Worm (Caenorhabditis elegans) whole organism, young adult: ENCODE data around the gene feh-1.
A peak's percentile ranks its signal among the peaks of the same experiment; 100 is the strongest.

Experiments used
- B0261.1 ChIP-seq: sonication (generic microtip); optimal IDR thresholded peaks from 2 replicates; lab custom pipeline; 2016; ENCODE audit warnings: mild to moderate bottlenecking, missing genetic modification characterization, moderate library complexity, missing compliant biosample characterization
- Y53F4B.3 ChIP-seq: fragments of 200-800 bp; sonication (Bioruptor generic); IDR thresholded peaks from 2 replicates; pipeline ENCODE4 v1.3.6; 2022; ENCODE audit warnings: missing genetic modification reagents, missing genetic modification characterization, missing compliant biosample characterization
- athp-1 ChIP-seq: sonication (generic microtip); optimal IDR thresholded peaks from 2 replicates; lab custom pipeline; 2017; ENCODE audit warnings: mild to moderate bottlenecking, missing genetic modification characterization, missing compliant biosample characterization
- attf-6 ChIP-seq: fragments of 200-800 bp; sonication (Bioruptor generic); IDR thresholded peaks from 2 replicates; pipeline ENCODE4 v1.3.6; 2022; ENCODE audit warnings: missing genetic modification reagents, missing genetic modification characterization, missing compliant biosample characterization
- efl-1 ChIP-seq: fragments of 150-350 bp; optimal IDR thresholded peaks from 2 replicates; lab custom pipeline; 2014; ENCODE audit warnings: missing biosample characterization, missing genetic modification reagents, missing genetic modification characterization
- pha-4 ChIP-seq: fragments of 150-350 bp; sonication (generic microtip); optimal IDR thresholded peaks from 2 replicates; lab custom pipeline; 2014; ENCODE audit warnings: missing biosample characterization, missing genetic modification reagents, missing genetic modification characterization
- snpc-4 ChIP-seq, 5 experiments: fragments of 150-350 bp in 1 of 5; sonication (generic microtip) in 4 of 5; optimal IDR thresholded peaks; 2 replicates each; lab custom pipeline; 2014 to 2018; ENCODE audit warnings: missing genetic modification characterization in 5 of 5, missing biosample characterization in 3 of 5, antibody characterized with exemption in 2 of 5, mild to moderate bottlenecking in 2 of 5, missing compliant biosample characterization in 2 of 5, missing genotype in 2 of 5, moderate library complexity in 2 of 5, missing genetic modification reagents in 1 of 5
- unc-130 ChIP-seq: sonication (generic microtip); optimal IDR thresholded peaks from 2 replicates; lab custom pipeline; 2016; ENCODE audit warnings: missing genetic modification reagents, missing genetic modification characterization, missing compliant biosample characterization
- xnd-1 ChIP-seq: sonication (generic microtip); optimal IDR thresholded peaks from 2 replicates; lab custom pipeline; 2016; ENCODE audit warnings: missing genotype, missing genetic modification reagents, missing genetic modification characterization, missing compliant biosample characterization
- zim-3 ChIP-seq: sonication (generic microtip); optimal IDR thresholded peaks from 2 replicates; lab custom pipeline; 2017; ENCODE audit warnings: mild to moderate bottlenecking, missing genetic modification characterization, moderate library complexity, missing compliant biosample characterization
- ztf-25 ChIP-seq: fragments of 200-800 bp; sonication (Bioruptor generic); IDR thresholded peaks from 2 replicates; pipeline ENCODE4 v1.3.6; 2022; ENCODE audit warnings: missing genetic modification reagents, missing genetic modification characterization, missing compliant biosample characterization

ce11 chrIII:2507938-2508337, 41.8 kb upstream of the feh-1 start, which contains the start of gene Y54F10AM.8:
- TF ChIP-seq efl-1 (GFP tag; lab: Kevin White, UChicago) (no peak), xnd-1 (no peak), ztf-25 (GFP tag; lab: Robert Waterston, UW) (no peak), pha-4 (tag; lab: Kevin White, UChicago) (no peak), zim-3 (tag; lab: Kevin White, UChicago) (no peak), unc-130 (GFP tag; lab: Kevin White, UChicago) (no peak), attf-6 (GFP tag; lab: Robert Waterston, UW) (no peak), athp-1 (tag; lab: Kevin White, UChicago) (no peak), snpc-4 (GFP tag; optimal IDR thresholded peaks at IDR 0.05; lab: Kevin White, UChicago) (no peak), snpc-4 (tag; optimal IDR thresholded peaks at IDR 0.05; lab: Kevin White, UChicago) (peak in 1 of 4 experiments; percentile 45), Y53F4B.3 (GFP tag; lab: Robert Waterston, UW) (no peak), B0261.1 (tag; lab: Kevin White, UChicago) (no peak)
